Fruit fly (Drosophila melanogaster): ENCODE results near the gene CG17931.

Gene CG17931

dm6 chr3R:16338342-16338741 lies 20.9 kb downstream of the CG17931 start (continued):
- TF ChIP-seq CG2120 (GFP tag; optimal IDR thresholded peaks at IDR 0.05): no peak
- no peak for TF ChIP-seq fd64A (GFP tag; optimal IDR thresholded peaks at IDR 0.05)
- TF ChIP-seq MBD-R2 (GFP tag; IDR thresholded peaks at IDR 0.05): peak; percentile 41; the same call in 1 of the 2 replicates
- TF ChIP-seq BEAF-32 (GFP tag; optimal IDR thresholded peaks at IDR 0.05): peak; percentile 49
- TF ChIP-seq Hsf (GFP tag; optimal IDR thresholded peaks at IDR 0.05): no peak
- TF ChIP-seq kay (GFP tag; optimal IDR thresholded peaks at IDR 0.05): no peak
- no peak for TF ChIP-seq sima (GFP tag; optimal IDR thresholded peaks at IDR 0.05)
- TF ChIP-seq CG15696 (tag; optimal IDR thresholded peaks at IDR 0.05): no peak
- TF ChIP-seq CG7928 (GFP tag; optimal IDR thresholded peaks at IDR 0.05): no peak
- no peak for TF ChIP-seq Meics (GFP tag; optimal IDR thresholded peaks at IDR 0.05)
- TF ChIP-seq MESR4 (GFP tag; optimal IDR thresholded peaks at IDR 0.05): peak; percentile 45
- TF ChIP-seq abd-A (tag; optimal IDR thresholded peaks at IDR 0.05): no peak
- no peak for TF ChIP-seq caup (GFP tag; optimal IDR thresholded peaks at IDR 0.05; ENCODE audit: severe bottlenecking)
- no peak for TF ChIP-seq en (GFP tag; optimal IDR thresholded peaks at IDR 0.05)
- TF ChIP-seq vvl (GFP tag; IDR thresholded peaks at IDR 0.05): no peak; the same call in 1 of the 2 replicates
- TF ChIP-seq p53 (GFP tag; optimal IDR thresholded peaks at IDR 0.05): peak; percentile 12
- no peak for TF ChIP-seq CG10366 (GFP tag; IDR thresholded peaks at IDR 0.05)
- TF ChIP-seq ttk (GFP tag; IDR thresholded peaks at IDR 0.05): no peak
- no peak for TF ChIP-seq CG3847 (GFP tag; IDR thresholded peaks at IDR 0.05)
- TF ChIP-seq Ravus (GFP tag; IDR thresholded peaks at IDR 0.05): no peak
- no peak for TF ChIP-seq CG33557 (GFP tag; optimal IDR thresholded peaks at IDR 0.05)
- TF ChIP-seq ftz-f1 (GFP tag; optimal IDR thresholded peaks at IDR 0.05): no peak
- TF ChIP-seq lov (optimal IDR thresholded peaks at IDR 0.05): no peak
- TF ChIP-seq lov (GFP tag; IDR thresholded peaks at IDR 0.05): no peak
- TF ChIP-seq CG32532 (GFP tag; IDR thresholded peaks at IDR 0.05): no peak
- no peak for TF ChIP-seq Sox100B (GFP tag; optimal IDR thresholded peaks at IDR 0.05)
- TF ChIP-seq CG13296 (GFP tag; optimal IDR thresholded peaks at IDR 0.05): no peak
- no peak for TF ChIP-seq CG17912 (GFP tag; optimal IDR thresholded peaks at IDR 0.05)
- peak; percentile 51 for TF ChIP-seq Sry-δ (GFP tag; optimal IDR thresholded peaks at IDR 0.05)
- TF ChIP-seq CG6765 (GFP tag; optimal IDR thresholded peaks at IDR 0.05): no peak
- TF ChIP-seq CG18011 (GFP tag; optimal IDR thresholded peaks at IDR 0.05): no peak
- TF ChIP-seq usp (GFP tag; optimal IDR thresholded peaks at IDR 0.05): no peak
- no peak for TF ChIP-seq CG6854 (GFP tag; optimal IDR thresholded peaks at IDR 0.05)
- TF ChIP-seq CG16815 (GFP tag; optimal IDR thresholded peaks at IDR 0.05): no peak
- TF ChIP-seq Dbx (GFP tag; IDR thresholded peaks at IDR 0.05): no peak
- TF ChIP-seq btn (GFP tag; optimal IDR thresholded peaks at IDR 0.05): no peak
- TF ChIP-seq CG11093 (GFP tag; IDR thresholded peaks at IDR 0.05): no peak
- TF ChIP-seq CG16863 (GFP tag; optimal IDR thresholded peaks at IDR 0.05): no peak
- no peak for TF ChIP-seq rib (GFP tag; IDR thresholded peaks at IDR 0.05)
- no peak for TF ChIP-seq CG3995 (GFP tag; optimal IDR thresholded peaks at IDR 0.05)
- no peak for TF ChIP-seq tgo (GFP tag; IDR thresholded peaks at IDR 0.05)
- no peak for TF ChIP-seq GATAe (GFP tag; conservative IDR thresholded peaks at IDR 0.05)
- TF ChIP-seq Atf3 (GFP tag; optimal IDR thresholded peaks at IDR 0.05): no peak
- TF ChIP-seq NfI (GFP tag; optimal IDR thresholded peaks at IDR 0.05): no peak
- TF ChIP-seq dmrt11E (tag; optimal IDR thresholded peaks at IDR 0.05): no peak
- no peak for TF ChIP-seq CG14965 (GFP tag; optimal IDR thresholded peaks at IDR 0.05; ENCODE audit: borderline replicate concordance)
- TF ChIP-seq so (GFP tag; IDR thresholded peaks at IDR 0.05): no peak
- TF ChIP-seq shn (GFP tag; optimal IDR thresholded peaks at IDR 0.05): no peak
- TF ChIP-seq Poxn (GFP tag; IDR thresholded peaks at IDR 0.05): no peak
- peak; percentile 57 for TF ChIP-seq CrebB (tag; optimal IDR thresholded peaks at IDR 0.05)
- no peak for TF ChIP-seq CG10274 (GFP tag; optimal IDR thresholded peaks at IDR 0.05)
- TF ChIP-seq HLHmδ (GFP tag; optimal IDR thresholded peaks at IDR 0.05): no peak
- TF ChIP-seq Side (GFP tag; optimal IDR thresholded peaks at IDR 0.05): no peak
